Fruit fly (Drosophila melanogaster) whole organism, embryonic: ENCODE measurements around the gene CG32137.

Source experiments
- Aef1 ChIP-seq: fragments of 200-800 bp; sonication (Bioruptor generic); IDR thresholded peaks from 3 replicates; pipeline ENCODE4 v1.3.6; 2022; ENCODE audit warnings: missing biosample characterization, missing genetic modification characterization
- Awh ChIP-seq: fragments of 200-800 bp; sonication (Bioruptor generic); IDR thresholded peaks from 2 replicates; pipeline ENCODE4, ENCODE4 v1.3.6; 2022; ENCODE audit warnings: missing biosample characterization, missing genetic modification characterization
- B-H2 ChIP-seq: fragments of 200-800 bp; sonication (Bioruptor generic); optimal IDR thresholded peaks from 2 replicates; lab custom pipeline; 2018; ENCODE audit warnings: missing biosample characterization, mild to moderate bottlenecking, missing genetic modification characterization
- CG10431 ChIP-seq: fragments of 200-800 bp; sonication (Bioruptor generic); optimal IDR thresholded peaks from 3 replicates; lab custom pipeline; 2018; ENCODE audit warnings: missing biosample characterization, mild to moderate bottlenecking, missing genetic modification characterization
- CG11695 ChIP-seq: fragments of 200-800 bp; sonication (Bioruptor generic); IDR thresholded peaks from 3 replicates; pipeline ENCODE4 v1.3.6; 2022; ENCODE audit warnings: missing biosample characterization, missing genetic modification characterization
- CG12219 ChIP-seq: fragments of 200-800 bp; sonication (Bioruptor generic); optimal IDR thresholded peaks from 3 replicates; lab custom pipeline; 2018; ENCODE audit warnings: missing biosample characterization, mild to moderate bottlenecking, missing genetic modification characterization
- CG14965 ChIP-seq: fragments of 200-800 bp; sonication (Bioruptor generic); optimal IDR thresholded peaks from 2 replicates; lab custom pipeline; 2016; ENCODE audit warnings: missing biosample characterization, missing genetic modification characterization, borderline replicate concordance
- CG17385 ChIP-seq: fragments of 200-800 bp; sonication (Bioruptor generic); optimal IDR thresholded peaks from 3 replicates; lab custom pipeline; 2018; ENCODE audit warnings: missing biosample characterization, mild to moderate bottlenecking, missing genetic modification characterization
- CG17829 ChIP-seq: fragments of 200-800 bp; optimal IDR thresholded peaks from 2 replicates; lab custom pipeline; 2019; ENCODE audit warnings: missing biosample characterization, mild to moderate bottlenecking, missing genetic modification characterization, moderate library complexity
- CG17912 ChIP-seq: fragments of 200-800 bp; sonication (Bioruptor generic); optimal IDR thresholded peaks from 2 replicates; lab custom pipeline; 2018; ENCODE audit warnings: missing biosample characterization, mild to moderate bottlenecking, missing genetic modification characterization
- CG2116 ChIP-seq: fragments of 200-800 bp; sonication (Bioruptor generic); optimal IDR thresholded peaks from 3 replicates; lab custom pipeline; 2018; ENCODE audit warnings: missing biosample characterization, mild to moderate bottlenecking, missing genetic modification characterization
- CG3726 ChIP-seq: fragments of 200-800 bp; sonication (Bioruptor generic); IDR thresholded peaks from 3 replicates; pipeline ENCODE4, ENCODE4 v1.3.6; 2022; ENCODE audit warnings: missing biosample characterization, missing genetic modification characterization
- CG43689 ChIP-seq: fragments of 200-800 bp; sonication (Bioruptor generic); IDR thresholded peaks from 2 replicates; pipeline ENCODE4 v1.3.6; 2022; ENCODE audit warnings: missing biosample characterization, missing genetic modification characterization
- CG4404 ChIP-seq: fragments of 200-800 bp; sonication (Bioruptor generic); IDR thresholded peaks from 2 replicates; pipeline ENCODE4 v1.3.6; 2022; ENCODE audit warnings: missing biosample characterization, missing genetic modification characterization
- CG4617 ChIP-seq: fragments of 200-800 bp; sonication (Bioruptor generic); optimal IDR thresholded peaks from 3 replicates; lab custom pipeline; 2016; ENCODE audit warnings: missing biosample characterization, missing genetic modification characterization, borderline replicate concordance
- CG7839 ChIP-seq: fragments of 200-800 bp; sonication (Bioruptor generic); optimal IDR thresholded peaks from 3 replicates; lab custom pipeline; 2018; ENCODE audit warnings: missing biosample characterization, mild to moderate bottlenecking, missing genetic modification characterization, moderate library complexity
- CG9932 ChIP-seq: fragments of 200-800 bp; sonication (Bioruptor generic); IDR thresholded peaks from 2 replicates; pipeline ENCODE4 v1.3.6; 2022; ENCODE audit warnings: missing biosample characterization, missing genetic modification characterization
- D ChIP-seq, 2 experiments: fragments of 200-800 bp in 1 of 2; fragments of >200 bp in 1 of 2; sonication (Bioruptor generic) in 1 of 2; optimal IDR thresholded peaks; 2 replicates in 1 of 2; 3 replicates in 1 of 2; lab custom pipeline; 2017; ENCODE audit warnings: mild to moderate bottlenecking in 1 of 2, missing biosample characterization in 1 of 2, missing genetic modification characterization in 1 of 2, missing genetic modification reagents in 1 of 2
- D19B ChIP-seq: fragments of 200-800 bp; sonication (Bioruptor generic); optimal IDR thresholded peaks from 2 replicates; lab custom pipeline; 2017; ENCODE audit warnings: missing biosample characterization, mild to moderate bottlenecking, missing genetic modification characterization
- E2f2 ChIP-seq: fragments of 200-800 bp; sonication (Bioruptor generic); IDR thresholded peaks from 2 replicates; pipeline ENCODE4 v1.3.6; 2022; ENCODE audit warnings: missing biosample characterization, missing genetic modification characterization
- HLHmδ ChIP-seq: fragments of 200-800 bp; sonication (Bioruptor generic); optimal IDR thresholded peaks from 2 replicates; lab custom pipeline; 2018; ENCODE audit warnings: missing biosample characterization, mild to moderate bottlenecking, missing genetic modification characterization, moderate library complexity
- Hey ChIP-seq: fragments of 200-800 bp; sonication (Bioruptor generic); optimal IDR thresholded peaks from 3 replicates; lab custom pipeline; 2018; ENCODE audit warnings: missing biosample characterization, mild to moderate bottlenecking, missing genetic modification characterization
- Hr3 ChIP-seq: fragments of 200-800 bp; sonication (Bioruptor generic); optimal IDR thresholded peaks from 3 replicates; lab custom pipeline; 2016; ENCODE audit warnings: missing biosample characterization, missing genetic modification characterization
- Nf-YC ChIP-seq: fragments of 200-800 bp; optimal IDR thresholded peaks from 3 replicates; lab custom pipeline; 2019; ENCODE audit warnings: missing biosample characterization, mild to moderate bottlenecking, missing genetic modification characterization, moderate library complexity
- Pdp1 ChIP-seq, 2 experiments: fragments of 200-800 bp; sonication (Bioruptor generic); optimal IDR thresholded peaks; 3 replicates each; lab custom pipeline; 2016; ENCODE audit warnings: missing biosample characterization in 2 of 2, missing genetic modification characterization in 2 of 2, mild to moderate bottlenecking in 1 of 2, moderate library complexity in 1 of 2
- Sin3A ChIP-seq: fragments of >200 bp; optimal IDR thresholded peaks from 2 replicates; lab custom pipeline; 2018
- Trl ChIP-seq, 3 experiments: fragments of >200 bp in 2 of 3; fragments of 200-800 bp in 1 of 3; sonication (Bioruptor generic) in 1 of 3; optimal IDR thresholded peaks; 2 replicates in 1 of 3; 3 replicates in 2 of 3; lab custom pipeline; 2016 to 2017; ENCODE audit warnings: missing biosample characterization in 1 of 3, missing genetic modification characterization in 1 of 3
- Usf ChIP-seq: fragments of 200-800 bp; sonication (Bioruptor generic); optimal IDR thresholded peaks from 2 replicates; lab custom pipeline; 2017; ENCODE audit warnings: missing genotype, missing biosample characterization, missing genetic modification characterization
- al ChIP-seq: fragments of 200-800 bp; sonication (Bioruptor generic); IDR thresholded peaks from 2 replicates; pipeline ENCODE4 v1.3.6; 2022; ENCODE audit warnings: missing biosample characterization, missing genetic modification characterization
- aop ChIP-seq: fragments of 200-800 bp; sonication (Bioruptor generic); IDR thresholded peaks from 2 replicates; pipeline ENCODE4 v1.3.6; 2022; ENCODE audit warnings: missing biosample characterization, missing genetic modification characterization
- bab2 ChIP-seq: fragments of 200-800 bp; sonication (Bioruptor generic); optimal IDR thresholded peaks from 2 replicates; lab custom pipeline; 2016; ENCODE audit warnings: missing biosample characterization, missing genetic modification characterization
- bigmax ChIP-seq: fragments of 200-800 bp; sonication (Bioruptor generic); optimal IDR thresholded peaks from 2 replicates; lab custom pipeline; 2018; ENCODE audit warnings: missing biosample characterization, mild to moderate bottlenecking, missing genetic modification characterization
- crp ChIP-seq, 2 experiments: fragments of 200-800 bp; sonication (Bioruptor generic); optimal IDR thresholded peaks; 2 replicates in 1 of 2; 3 replicates in 1 of 2; lab custom pipeline; 2017; ENCODE audit warnings: missing biosample characterization in 2 of 2, missing genetic modification characterization in 2 of 2, mild to moderate bottlenecking in 1 of 2, moderate library complexity in 1 of 2
- da ChIP-seq: fragments of 200-800 bp; sonication (Bioruptor generic); optimal IDR thresholded peaks from 2 replicates; lab custom pipeline; 2016; ENCODE audit warnings: missing biosample characterization, missing genetic modification characterization
- en ChIP-seq: fragments of 200-800 bp; sonication (Bioruptor generic); optimal IDR thresholded peaks from 2 replicates; lab custom pipeline; 2016; ENCODE audit warnings: missing biosample characterization, missing genetic modification characterization
- fu2 ChIP-seq: fragments of 200-800 bp; sonication (Bioruptor generic); optimal IDR thresholded peaks from 2 replicates; lab custom pipeline; 2016; ENCODE audit warnings: missing biosample characterization, missing genetic modification characterization
- grn ChIP-seq: fragments of 200-800 bp; sonication (Bioruptor generic); optimal IDR thresholded peaks from 3 replicates; lab custom pipeline; 2017; ENCODE audit warnings: missing biosample characterization, missing genetic modification characterization
- gt ChIP-seq: fragments of 200-800 bp; sonication (Bioruptor generic); IDR thresholded peaks from 2 replicates; pipeline ENCODE4 v1.3.6; 2022; ENCODE audit warnings: missing biosample characterization, missing genetic modification characterization
- kay ChIP-seq: fragments of 200-800 bp; sonication (Bioruptor generic); optimal IDR thresholded peaks from 2 replicates; lab custom pipeline; 2016; ENCODE audit warnings: missing biosample characterization, missing genetic modification characterization
- lilli ChIP-seq: fragments of 200-800 bp; sonication (Bioruptor generic); optimal IDR thresholded peaks from 3 replicates; lab custom pipeline; 2016; ENCODE audit warnings: missing biosample characterization, missing genetic modification characterization
- luna ChIP-seq: fragments of 200-800 bp; sonication (Bioruptor generic); optimal IDR thresholded peaks from 2 replicates; lab custom pipeline; 2016; ENCODE audit warnings: missing biosample characterization, missing genetic modification characterization
- mam ChIP-seq: fragments of 200-800 bp; sonication (Bioruptor generic); optimal IDR thresholded peaks from 3 replicates; lab custom pipeline; 2016; ENCODE audit warnings: missing biosample characterization, missing genetic modification characterization
- nerfin-1 ChIP-seq: fragments of 200-800 bp; sonication (Bioruptor generic); optimal IDR thresholded peaks from 3 replicates; lab custom pipeline; 2019; ENCODE audit warnings: missing biosample characterization, mild to moderate bottlenecking, missing genetic modification characterization, moderate library complexity
- nom ChIP-seq: fragments of 200-800 bp; sonication (Bioruptor generic); optimal IDR thresholded peaks from 2 replicates; lab custom pipeline; 2017; ENCODE audit warnings: missing biosample characterization, missing genetic modification characterization, mild to moderate bottlenecking, moderate library complexity, missing genetic modification reagents
- pita ChIP-seq: fragments of 200-800 bp; sonication (Bioruptor generic); optimal IDR thresholded peaks from 2 replicates; lab custom pipeline; 2017; ENCODE audit warnings: missing biosample characterization, mild to moderate bottlenecking, missing genetic modification characterization
- sens ChIP-seq: fragments of 200-800 bp; sonication (Bioruptor generic); peaks from one replicate; lab custom pipeline; 2016; ENCODE audit warnings: missing biosample characterization, missing genetic modification characterization
- sisA ChIP-seq: fragments of 200-800 bp; sonication (Bioruptor generic); IDR thresholded peaks from 2 replicates; pipeline ENCODE4 v1.3.6; 2022; ENCODE audit warnings: missing biosample characterization, missing genetic modification characterization
- slp2 ChIP-seq: fragments of 200-800 bp; sonication (Bioruptor generic); optimal IDR thresholded peaks from 2 replicates; lab custom pipeline; 2016; ENCODE audit warnings: missing biosample characterization, missing genetic modification characterization
- sna ChIP-seq: fragments of 200-800 bp; sonication (Bioruptor generic); IDR thresholded peaks from 2 replicates; pipeline ENCODE4 v1.3.6; 2022; ENCODE audit warnings: missing biosample characterization, missing genetic modification characterization; ENCODE audit not compliant: partially characterized antibody
- toy ChIP-seq: fragments of 200-800 bp; sonication (Bioruptor generic); IDR thresholded peaks from 2 replicates; pipeline ENCODE4 v1.3.6; 2022; ENCODE audit warnings: missing biosample characterization, missing genetic modification characterization
- yki ChIP-seq: fragments of >200 bp; optimal IDR thresholded peaks from 3 replicates; lab custom pipeline; 2018
- zf30C ChIP-seq: fragments of 200-800 bp; sonication (Bioruptor generic); optimal IDR thresholded peaks from 3 replicates; lab custom pipeline; 2018; ENCODE audit warnings: missing biosample characterization, mild to moderate bottlenecking, missing genetic modification characterization

Gene CG32137

DNA sequence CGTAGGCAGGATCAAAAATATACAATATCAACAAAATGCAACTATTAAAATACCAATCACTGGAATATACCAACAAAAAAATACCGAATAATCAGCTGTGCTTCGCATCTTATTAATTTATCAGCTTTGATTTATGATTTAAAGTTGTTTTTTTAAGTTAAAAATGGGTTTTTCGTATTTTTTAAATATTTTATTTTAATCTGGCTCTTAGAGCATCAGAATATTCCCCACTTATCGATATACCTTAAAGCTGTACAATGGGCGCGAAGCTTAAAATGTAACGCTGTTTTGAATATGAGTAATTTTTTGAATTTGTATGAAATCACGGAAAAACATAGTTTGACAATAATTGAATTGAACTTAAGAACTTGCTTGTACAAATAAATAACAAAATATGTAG, 60.2 kb downstream of the CG32137 start, which contains the start of gene CG17359:
Gene CG17359 (minus strand): TSS at position 48 of the 400 bp plus-strand sequence.
- TF ChIP-seq lilli (GFP tag; lab: Kevin White, UChicago) = no peak
- TF ChIP-seq CG4617 (GFP tag; lab: Kevin White, UChicago) = no peak
- TF ChIP-seq Hey = no peak
- no peak for TF ChIP-seq CG17829 (tag; lab: Kevin White, UChicago)
- TF ChIP-seq bab2 (GFP tag; lab: Kevin White, UChicago) = no peak
- TF ChIP-seq CG10431 = no peak
- TF ChIP-seq luna (GFP tag; lab: Kevin White, UChicago) = no peak
- TF ChIP-seq B-H2 (GFP tag; lab: Kevin White, UChicago) = no peak
- TF ChIP-seq pita (GFP tag; lab: Kevin White, UChicago) = no peak
- TF ChIP-seq Nf-YC (tag; lab: Kevin White, UChicago) = no peak
- no peak for TF ChIP-seq yki (lab: Kevin White, UChicago)
- TF ChIP-seq zf30C (GFP tag; lab: Kevin White, UChicago) = no peak
- TF ChIP-seq Hr3 (GFP tag; lab: Kevin White, UChicago) = no peak
- TF ChIP-seq bigmax (GFP tag; lab: Kevin White, UChicago) = no peak
- TF ChIP-seq grn (GFP tag; lab: Kevin White, UChicago) = no peak
- TF ChIP-seq CG12219 (GFP tag; lab: Kevin White, UChicago) = no peak
- TF ChIP-seq Aef1 = no peak
- TF ChIP-seq nerfin-1 (tag; lab: Kevin White, UChicago) = no peak
- TF ChIP-seq da (GFP tag; lab: Kevin White, UChicago) = no peak
- TF ChIP-seq D (optimal IDR thresholded peaks at IDR 0.05; lab: Kevin White, UChicago) = no peak
- TF ChIP-seq D (GFP tag; optimal IDR thresholded peaks at IDR 0.05; lab: Kevin White, UChicago) = no peak
- no peak for TF ChIP-seq sna (GFP tag; lab: Robert Waterston, UW)
- peak; percentile 59 for TF ChIP-seq sens (GFP tag; lab: Kevin White, UChicago)
- TF ChIP-seq CG14965 (GFP tag; lab: Kevin White, UChicago) = no peak
- TF ChIP-seq kay = no peak
- TF ChIP-seq mam (GFP tag; lab: Kevin White, UChicago) = no peak
- TF ChIP-seq crp (GFP tag; optimal IDR thresholded peaks at IDR 0.05; lab: Kevin White, UChicago) = peak in 1 of 2 experiments; percentile 73
- no peak for TF ChIP-seq CG3726
- TF ChIP-seq Awh (GFP tag; lab: Robert Waterston, UW) = no peak
- no peak for TF ChIP-seq Trl (optimal IDR thresholded peaks at IDR 0.05; lab: Kevin White, UChicago)
- no peak for TF ChIP-seq Trl (GFP tag; optimal IDR thresholded peaks at IDR 0.05; lab: Kevin White, UChicago)
- TF ChIP-seq Usf = no peak
- TF ChIP-seq gt (GFP tag; lab: Robert Waterston, UW) = no peak
- TF ChIP-seq slp2 = no peak
- TF ChIP-seq E2f2 (GFP tag; lab: Robert Waterston, UW) = peak; percentile 63; the same call in 1 of the 2 replicates
- no peak for TF ChIP-seq Sin3A
- no peak for TF ChIP-seq aop (GFP tag; lab: Robert Waterston, UW)
- no peak for TF ChIP-seq CG11695 (GFP tag; lab: Robert Waterston, UW)
- TF ChIP-seq CG17912 (GFP tag; lab: Kevin White, UChicago) = no peak
- TF ChIP-seq al = no peak
- no peak for TF ChIP-seq nom (GFP tag; lab: Kevin White, UChicago)
- TF ChIP-seq CG43689 = no peak
- no peak for TF ChIP-seq CG17385 (GFP tag; lab: Kevin White, UChicago)
- TF ChIP-seq CG4404 (GFP tag; lab: Robert Waterston, UW) = no peak
- TF ChIP-seq toy (GFP tag; lab: Robert Waterston, UW) = no peak
- no peak for TF ChIP-seq fu2 (GFP tag; lab: Kevin White, UChicago)
- no peak for TF ChIP-seq CG9932 (GFP tag; lab: Robert Waterston, UW)
- no peak for TF ChIP-seq HLHmδ (GFP tag; lab: Kevin White, UChicago)
- TF ChIP-seq en (GFP tag; lab: Kevin White, UChicago) = no peak
- no peak for TF ChIP-seq CG7839 (tag; lab: Kevin White, UChicago)
- TF ChIP-seq sisA (GFP tag; lab: Robert Waterston, UW) = no peak
- no peak for TF ChIP-seq D19B (GFP tag; lab: Kevin White, UChicago)
- TF ChIP-seq Pdp1 (GFP tag; optimal IDR thresholded peaks at IDR 0.05; lab: Kevin White, UChicago) = no peak
- TF ChIP-seq CG2116 (GFP tag; lab: Kevin White, UChicago) = peak; percentile 78
